Worm (Caenorhabditis elegans) whole organism, early embryonic: Measurements from ENCODE around the gene F54H12.5.

Experiments used
- B0310.2 ChIP-seq: sonication (generic microtip); optimal IDR thresholded peaks from 2 replicates; lab custom pipeline; 2016; ENCODE audit warnings: mild to moderate bottlenecking, missing genetic modification characterization, missing compliant biosample characterization
- F13C5.2 ChIP-seq: sonication (generic microtip); optimal IDR thresholded peaks from 2 replicates; lab custom pipeline; 2017; ENCODE audit warnings: mild to moderate bottlenecking, missing genetic modification characterization, inconsistent platforms, missing compliant biosample characterization
- aly-1 ChIP-seq: sonication (generic microtip); optimal IDR thresholded peaks from 2 replicates; lab custom pipeline; 2016; ENCODE audit warnings: missing genetic modification characterization, missing compliant biosample characterization
- ama-1 ChIP-seq: fragments of 150-350 bp; optimal IDR thresholded peaks from 2 replicates; lab custom pipeline; 2014
- ceh-13 ChIP-seq: fragments of 200-800 bp; sonication (Bioruptor generic); optimal IDR thresholded peaks from 2 replicates; lab custom pipeline; 2018; ENCODE audit warnings: mild to moderate bottlenecking, missing genetic modification characterization, missing compliant biosample characterization
- ceh-36 ChIP-seq: sonication (generic microtip); optimal IDR thresholded peaks from 2 replicates; lab custom pipeline; 2016; ENCODE audit warnings: missing genetic modification characterization, inconsistent platforms, missing compliant biosample characterization
- ets-7 ChIP-seq: sonication (generic microtip); optimal IDR thresholded peaks from 2 replicates; lab custom pipeline; 2016; ENCODE audit warnings: missing genotype, missing genetic modification characterization, missing compliant biosample characterization
- flt-1 ChIP-seq: fragments of 200-800 bp; sonication (Bioruptor generic); IDR thresholded peaks from 2 replicates; pipeline ENCODE4 v1.3.6; 2022; ENCODE audit warnings: missing genetic modification characterization, missing compliant biosample characterization
- hmbx-1 ChIP-seq: sonication (generic microtip); optimal IDR thresholded peaks from 2 replicates; lab custom pipeline; 2016; ENCODE audit warnings: mild to moderate bottlenecking, missing genetic modification characterization, missing compliant biosample characterization
- hmg-4 ChIP-seq: fragments of 200-800 bp; sonication (Bioruptor generic); optimal IDR thresholded peaks from 2 replicates; lab custom pipeline; 2018; ENCODE audit warnings: mild to moderate bottlenecking, missing genetic modification characterization, missing compliant biosample characterization
- hnd-1 ChIP-seq: sonication (generic microtip); optimal IDR thresholded peaks from 2 replicates; lab custom pipeline; 2016; ENCODE audit warnings: missing genetic modification characterization, missing compliant biosample characterization
- pes-1 ChIP-seq: fragments of 200-800 bp; sonication (Bioruptor generic); IDR thresholded peaks from 2 replicates; pipeline ENCODE4 v1.3.6; 2022; ENCODE audit warnings: missing genetic modification reagents, missing genetic modification characterization, missing compliant biosample characterization
- scrt-1 ChIP-seq: fragments of 200-800 bp; sonication (Bioruptor generic); IDR thresholded peaks from 2 replicates; pipeline ENCODE4 v1.3.6; 2022; ENCODE audit warnings: missing genetic modification characterization, missing compliant biosample characterization
- sea-1 ChIP-seq: fragments of 200-800 bp; sonication (Bioruptor generic); conservative IDR thresholded peaks from 2 replicates; pipeline ENCODE4 v1.3.6; 2022; ENCODE audit warnings: missing genetic modification characterization, missing compliant biosample characterization
- tbx-11 ChIP-seq: fragments of 200-800 bp; sonication (Bioruptor generic); IDR thresholded peaks from 2 replicates; pipeline ENCODE4 v1.3.6; 2022; ENCODE audit warnings: missing genetic modification characterization, missing compliant biosample characterization
- tbx-37 ChIP-seq: fragments of 200-800 bp; sonication (Bioruptor generic); conservative IDR thresholded peaks from 2 replicates; pipeline ENCODE4 v1.3.6; 2022; ENCODE audit warnings: missing genetic modification reagents, missing genetic modification characterization, missing compliant biosample characterization
- tra-4 ChIP-seq: sonication (generic microtip); optimal IDR thresholded peaks from 2 replicates; lab custom pipeline; 2017; ENCODE audit warnings: missing genetic modification characterization, missing compliant biosample characterization

Gene F54H12.5

ce11 chrIII:8004091-8004490 lies 32.1 kb upstream of the F54H12.5 start, which contains the start of gene C06G4.6:
C06G4.6 (plus strand) TSS chrIII:8004391.
- TF ChIP-seq ama-1 (lab: Kevin White, UChicago) (no peak), ceh-13 (GFP tag; lab: Kevin White, UChicago) (no peak), hnd-1 (no peak)

ce11 chrIII:8001557-8001956 lies 29.6 kb upstream of the F54H12.5 start:
- TF ChIP-seq aly-1 (tag; lab: Kevin White, UChicago) (no peak), tra-4 (tag; lab: Kevin White, UChicago) (no peak), F13C5.2 (tag; lab: Kevin White, UChicago) (no peak), hmg-4 (GFP tag; lab: Kevin White, UChicago) (no peak), ceh-36 (tag; lab: Kevin White, UChicago) (no peak), ets-7 (no peak), hmbx-1 (no peak), ceh-13 (GFP tag; lab: Kevin White, UChicago) (no peak), B0310.2 (tag; lab: Kevin White, UChicago) (no peak), scrt-1 (GFP tag; lab: Robert Waterston, UW) (no peak), tbx-11 (GFP tag; lab: Robert Waterston, UW) (no peak), hnd-1 (no peak), sea-1 (GFP tag; lab: Robert Waterston, UW) (no peak), pes-1 (GFP tag; lab: Robert Waterston, UW) (no peak), flt-1 (GFP tag; lab: Robert Waterston, UW) (no peak), ama-1 (lab: Kevin White, UChicago) (no peak)

- TF ChIP-seq scrt-1 (GFP tag; lab: Robert Waterston, UW) (no peak), pes-1 (GFP tag; lab: Robert Waterston, UW) (no peak), B0310.2 (tag; lab: Kevin White, UChicago) (no peak), sea-1 (GFP tag; lab: Robert Waterston, UW) (no peak), hnd-1 (no peak), flt-1 (GFP tag; lab: Robert Waterston, UW) (no peak), hmg-4 (GFP tag; lab: Kevin White, UChicago) (no peak), tbx-11 (GFP tag; lab: Robert Waterston, UW) (no peak), aly-1 (tag; lab: Kevin White, UChicago) (no peak), tbx-37 (GFP tag; lab: Robert Waterston, UW) (no peak), hmbx-1 (no peak), tra-4 (tag; lab: Kevin White, UChicago) (no peak), ama-1 (lab: Kevin White, UChicago) (no peak), ceh-13 (GFP tag; lab: Kevin White, UChicago) (no peak), ets-7 (no peak), ceh-36 (tag; lab: Kevin White, UChicago) (no peak), F13C5.2 (tag; lab: Kevin White, UChicago) (no peak)
Observed at ce11 chrIII:7997447-7998046, 25.6 kb upstream of the F54H12.5 start.

ce11 chrIII:7996353-7996752 lies 24.4 kb upstream of the F54H12.5 start, which contains the start of gene npr-17:
npr-17 (minus strand) TSS chrIII:7996453.
- TF ChIP-seq hmbx-1 (no peak), tbx-11 (GFP tag; lab: Robert Waterston, UW) (no peak), tbx-37 (GFP tag; lab: Robert Waterston, UW) (no peak), F13C5.2 (tag; lab: Kevin White, UChicago) (no peak), scrt-1 (GFP tag; lab: Robert Waterston, UW) (no peak), pes-1 (GFP tag; lab: Robert Waterston, UW) (no peak), ets-7 (no peak), aly-1 (tag; lab: Kevin White, UChicago) (no peak), ama-1 (lab: Kevin White, UChicago) (no peak), B0310.2 (tag; lab: Kevin White, UChicago) (no peak), tra-4 (tag; lab: Kevin White, UChicago) (no peak)

- TF ChIP-seq tbx-37 (GFP tag; lab: Robert Waterston, UW) = no peak
- no peak for TF ChIP-seq sea-1 (GFP tag; lab: Robert Waterston, UW)
- TF ChIP-seq tbx-11 (GFP tag; lab: Robert Waterston, UW) = no peak
- no peak for TF ChIP-seq hmg-4 (GFP tag; lab: Kevin White, UChicago)
- TF ChIP-seq flt-1 (GFP tag; lab: Robert Waterston, UW) = no peak
Observed at ce11 chrIII:7986585-7987171, 14.7 kb upstream of the F54H12.5 start, which contains the start of gene hrpk-2. hrpk-2 (plus strand) TSS chrIII:7987121.

ce11 chrIII:7981938-7982337 lies 10.0 kb upstream of the F54H12.5 start:
- TF ChIP-seq tbx-37 (GFP tag; lab: Robert Waterston, UW) (no peak), tbx-11 (GFP tag; lab: Robert Waterston, UW) (no peak), ceh-13 (GFP tag; lab: Kevin White, UChicago) (no peak), pes-1 (GFP tag; lab: Robert Waterston, UW) (no peak), hmg-4 (GFP tag; lab: Kevin White, UChicago) (no peak), sea-1 (GFP tag; lab: Robert Waterston, UW) (no peak), ets-7 (no peak), scrt-1 (GFP tag; lab: Robert Waterston, UW) (no peak), hmbx-1 (no peak), aly-1 (tag; lab: Kevin White, UChicago) (no peak), ama-1 (lab: Kevin White, UChicago) (no peak), tra-4 (tag; lab: Kevin White, UChicago) (no peak), ceh-36 (tag; lab: Kevin White, UChicago) (no peak), B0310.2 (tag; lab: Kevin White, UChicago) (no peak), F13C5.2 (tag; lab: Kevin White, UChicago) (no peak), hnd-1 (no peak), flt-1 (GFP tag; lab: Robert Waterston, UW) (no peak)

- TF ChIP-seq tbx-11 (GFP tag; lab: Robert Waterston, UW) (no peak), pes-1 (GFP tag; lab: Robert Waterston, UW) (no peak), hnd-1 (no peak), B0310.2 (tag; lab: Kevin White, UChicago) (no peak), ama-1 (lab: Kevin White, UChicago) (no peak), flt-1 (GFP tag; lab: Robert Waterston, UW) (no peak), ceh-36 (tag; lab: Kevin White, UChicago) (no peak), scrt-1 (GFP tag; lab: Robert Waterston, UW) (no peak), hmg-4 (GFP tag; lab: Kevin White, UChicago) (no peak), tra-4 (tag; lab: Kevin White, UChicago) (no peak), sea-1 (GFP tag; lab: Robert Waterston, UW) (no peak), ets-7 (no peak), aly-1 (tag; lab: Kevin White, UChicago) (no peak), tbx-37 (GFP tag; lab: Robert Waterston, UW) (no peak)
Observed at ce11 chrIII:7981233-7981632, 9.3 kb upstream of the F54H12.5 start.
